Worm (Caenorhabditis elegans): Measurements from ENCODE around the gene W03F9.1.
A peak's percentile ranks its signal among the peaks of the same experiment; 100 is the strongest.

- no peak for TF ChIP-seq T22C8.4 (GFP tag; IDR thresholded peaks at IDR 0.05)
- no peak for TF ChIP-seq tab-1 (GFP tag; IDR thresholded peaks at IDR 0.05)
- peak; percentile 51; the same call in 1 of the 2 replicates for TF ChIP-seq ztf-23 (GFP tag; IDR thresholded peaks at IDR 0.05)
- 0 out of 2 replicates have a peak, but pooled peaks have one; percentile 55 for TF ChIP-seq flt-1 (GFP tag; IDR thresholded peaks at IDR 0.05)
Observed at ce11 chrV:155215-155614, 28.7 kb upstream of the W03F9.1 start.

Measured in whole organism, midembryonic.